Fruit fly (Drosophila melanogaster) whole organism, embryonic: ENCODE data around the gene CG2076.

Experiments
- Asciz ChIP-seq: fragments of 200-800 bp; sonication (Bioruptor generic); optimal IDR thresholded peaks from 2 replicates; lab custom pipeline; 2017; ENCODE audit warnings: missing biosample characterization, mild to moderate bottlenecking, missing genetic modification characterization, missing genetic modification reagents
- Awh ChIP-seq: fragments of 200-800 bp; sonication (Bioruptor generic); IDR thresholded peaks from 2 replicates; pipeline ENCODE4, ENCODE4 v1.3.6; 2022; ENCODE audit warnings: missing biosample characterization, missing genetic modification characterization
- BEAF-32 ChIP-seq: fragments of 200-800 bp; sonication (Bioruptor generic); optimal IDR thresholded peaks from 3 replicates; lab custom pipeline; 2017; ENCODE audit warnings: missing biosample characterization, missing genetic modification characterization, mild to moderate bottlenecking, moderate library complexity, missing genetic modification reagents
- Bdp1 ChIP-seq: fragments of 200-800 bp; sonication (Bioruptor generic); optimal IDR thresholded peaks from 3 replicates; lab custom pipeline; 2016; ENCODE audit warnings: missing biosample characterization, missing genetic modification characterization
- CG10431 ChIP-seq: fragments of 200-800 bp; sonication (Bioruptor generic); optimal IDR thresholded peaks from 3 replicates; lab custom pipeline; 2018; ENCODE audit warnings: missing biosample characterization, mild to moderate bottlenecking, missing genetic modification characterization
- CG10565 ChIP-seq: fragments of 200-800 bp; sonication (Bioruptor generic); optimal IDR thresholded peaks from 3 replicates; lab custom pipeline; 2016; ENCODE audit warnings: missing biosample characterization, mild to moderate bottlenecking, missing genetic modification characterization
- CG11695 ChIP-seq: fragments of 200-800 bp; sonication (Bioruptor generic); IDR thresholded peaks from 3 replicates; pipeline ENCODE4 v1.3.6; 2022; ENCODE audit warnings: missing biosample characterization, missing genetic modification characterization
- CG2875 ChIP-seq: fragments of 200-800 bp; sonication (Bioruptor generic); optimal IDR thresholded peaks from 2 replicates; lab custom pipeline; 2017; ENCODE audit warnings: missing biosample characterization, mild to moderate bottlenecking, missing genetic modification characterization, missing genetic modification reagents
- CG30020 ChIP-seq: fragments of 200-800 bp; optimal IDR thresholded peaks from 2 replicates; lab custom pipeline; 2019; ENCODE audit warnings: missing biosample characterization, mild to moderate bottlenecking, missing genetic modification characterization, moderate library complexity
- CG32767 ChIP-seq: fragments of 200-800 bp; sonication (Bioruptor generic); IDR thresholded peaks from 2 replicates; pipeline ENCODE4 v1.3.6; 2022; ENCODE audit warnings: missing biosample characterization, missing genetic modification characterization
- CG3847 ChIP-seq: fragments of 200-800 bp; sonication (Bioruptor generic); IDR thresholded peaks from 2 replicates; pipeline ENCODE4 v1.3.6; 2022; ENCODE audit warnings: missing biosample characterization, missing genetic modification characterization
- CG3995 ChIP-seq: fragments of 200-800 bp; sonication (Bioruptor generic); optimal IDR thresholded peaks from 3 replicates; lab custom pipeline; 2016; ENCODE audit warnings: missing biosample characterization, missing genetic modification characterization
- CG5245 ChIP-seq: fragments of 200-800 bp; sonication (Bioruptor generic); optimal IDR thresholded peaks from 3 replicates; lab custom pipeline; 2016; ENCODE audit warnings: missing biosample characterization, missing genetic modification characterization
- CG7556 ChIP-seq: fragments of 200-800 bp; sonication (Bioruptor generic); optimal IDR thresholded peaks from 2 replicates; lab custom pipeline; 2017; ENCODE audit warnings: missing biosample characterization, mild to moderate bottlenecking, missing genetic modification characterization
- D ChIP-seq, 2 experiments: fragments of 200-800 bp in 1 of 2; fragments of >200 bp in 1 of 2; sonication (Bioruptor generic) in 1 of 2; optimal IDR thresholded peaks; 2 replicates in 1 of 2; 3 replicates in 1 of 2; lab custom pipeline; 2017; ENCODE audit warnings: mild to moderate bottlenecking in 1 of 2, missing biosample characterization in 1 of 2, missing genetic modification characterization in 1 of 2, missing genetic modification reagents in 1 of 2
- Dfd ChIP-seq, 2 experiments: fragments of >200 bp; optimal IDR thresholded peaks; 2 replicates each; lab custom pipeline; 2017; ENCODE audit warnings: missing biosample characterization in 2 of 2, missing genetic modification characterization in 2 of 2
- Doc3 ChIP-seq: fragments of 200-800 bp; sonication (Bioruptor generic); IDR thresholded peaks from 3 replicates; pipeline ENCODE4 v1.3.6; 2022; ENCODE audit warnings: missing biosample characterization, missing genetic modification characterization; ENCODE audit not compliant: partially characterized antibody
- Dref ChIP-seq: fragments of 200-800 bp; sonication (Bioruptor generic); IDR thresholded peaks from 2 replicates; pipeline ENCODE4 v1.3.6; 2022; ENCODE audit warnings: missing biosample characterization, missing genetic modification characterization
- Drgx ChIP-seq: fragments of 200-800 bp; sonication (Bioruptor generic); IDR thresholded peaks from 2 replicates; pipeline ENCODE4 v1.3.6; 2022; ENCODE audit warnings: missing biosample characterization, missing genetic modification characterization
- Ets97D ChIP-seq: fragments of 200-800 bp; sonication (Bioruptor generic); optimal IDR thresholded peaks from 3 replicates; lab custom pipeline; 2016; ENCODE audit warnings: missing biosample characterization, missing genetic modification characterization
- Fer2 ChIP-seq: fragments of 200-800 bp; sonication (Bioruptor generic); optimal IDR thresholded peaks from 2 replicates; lab custom pipeline; 2018; ENCODE audit warnings: missing biosample characterization, mild to moderate bottlenecking, missing genetic modification characterization, moderate library complexity
- Fer3 ChIP-seq: fragments of 200-800 bp; sonication (Bioruptor generic); optimal IDR thresholded peaks from 2 replicates; lab custom pipeline; 2018; ENCODE audit warnings: missing biosample characterization, mild to moderate bottlenecking, missing genetic modification characterization, moderate library complexity
- HLH3B ChIP-seq: fragments of 200-800 bp; sonication (Bioruptor generic); IDR thresholded peaks from 2 replicates; pipeline ENCODE4 v1.3.6; 2022; ENCODE audit warnings: missing biosample characterization, missing genetic modification characterization
- HLHmδ ChIP-seq: fragments of 200-800 bp; sonication (Bioruptor generic); optimal IDR thresholded peaks from 2 replicates; lab custom pipeline; 2018; ENCODE audit warnings: missing biosample characterization, mild to moderate bottlenecking, missing genetic modification characterization, moderate library complexity
- Hr78 ChIP-seq, 2 experiments: fragments of 200-800 bp in 1 of 2; fragments of >200 bp in 1 of 2; sonication (Bioruptor generic) in 1 of 2; optimal IDR thresholded peaks; 2 replicates each; lab custom pipeline; 2017 to 2019; ENCODE audit warnings: missing biosample characterization in 2 of 2, missing genetic modification characterization in 2 of 2, mild to moderate bottlenecking in 1 of 2, moderate library complexity in 1 of 2
- Meics ChIP-seq: fragments of 200-800 bp; sonication (Bioruptor generic); optimal IDR thresholded peaks from 2 replicates; lab custom pipeline; 2017; ENCODE audit warnings: missing biosample characterization, mild to moderate bottlenecking, missing genetic modification characterization
- Myb ChIP-seq: fragments of 200-800 bp; sonication (Bioruptor generic); optimal IDR thresholded peaks from 2 replicates; lab custom pipeline; 2016; ENCODE audit warnings: missing biosample characterization, missing genetic modification characterization
- NC2α ChIP-seq: fragments of 200-800 bp; sonication (Bioruptor generic); optimal IDR thresholded peaks from 2 replicates; lab custom pipeline; 2016; ENCODE audit warnings: missing biosample characterization, missing genetic modification characterization
- Nf-YC ChIP-seq: fragments of 200-800 bp; optimal IDR thresholded peaks from 3 replicates; lab custom pipeline; 2019; ENCODE audit warnings: missing biosample characterization, mild to moderate bottlenecking, missing genetic modification characterization, moderate library complexity
- Opbp ChIP-seq: fragments of 200-800 bp; sonication (Bioruptor generic); IDR thresholded peaks from 3 replicates; pipeline ENCODE4 v1.3.6; 2022; ENCODE audit warnings: missing biosample characterization, missing genetic modification characterization; ENCODE audit not compliant: partially characterized antibody
- Ptx1 ChIP-seq: fragments of 200-800 bp; sonication (Bioruptor generic); IDR thresholded peaks from 2 replicates; pipeline ENCODE4 v1.3.6; 2022; ENCODE audit warnings: missing biosample characterization, missing genetic modification characterization
- ab ChIP-seq: fragments of 200-800 bp; sonication (Bioruptor generic); optimal IDR thresholded peaks from 2 replicates; lab custom pipeline; 2016; ENCODE audit warnings: missing biosample characterization, missing genetic modification characterization
- bbx ChIP-seq: fragments of 200-800 bp; sonication (Bioruptor generic); IDR thresholded peaks from 2 replicates; pipeline ENCODE4 v1.3.6; 2022; ENCODE audit warnings: missing biosample characterization, missing genetic modification characterization; ENCODE audit not compliant: partially characterized antibody
- cato ChIP-seq: fragments of 200-800 bp; sonication (Bioruptor generic); optimal IDR thresholded peaks from 2 replicates; lab custom pipeline; 2016; ENCODE audit warnings: missing biosample characterization, missing genetic modification characterization, borderline replicate concordance
- cg ChIP-seq: fragments of 200-800 bp; sonication (Bioruptor generic); optimal IDR thresholded peaks from 3 replicates; lab custom pipeline; 2019; ENCODE audit warnings: missing biosample characterization, mild to moderate bottlenecking, missing genetic modification characterization, moderate library complexity
- fd96Cb ChIP-seq: fragments of 200-800 bp; sonication (Bioruptor generic); optimal IDR thresholded peaks from 2 replicates; lab custom pipeline; 2018; ENCODE audit warnings: missing biosample characterization, mild to moderate bottlenecking, missing genetic modification characterization, moderate library complexity
- gce ChIP-seq: fragments of 200-800 bp; sonication (Bioruptor generic); IDR thresholded peaks from 3 replicates; pipeline ENCODE4 v1.3.6; 2022; ENCODE audit warnings: missing biosample characterization, missing genetic modification characterization
- gt ChIP-seq: fragments of 200-800 bp; sonication (Bioruptor generic); IDR thresholded peaks from 2 replicates; pipeline ENCODE4 v1.3.6; 2022; ENCODE audit warnings: missing biosample characterization, missing genetic modification characterization
- hbn ChIP-seq: fragments of 200-800 bp; sonication (Bioruptor generic); IDR thresholded peaks from 2 replicates; pipeline ENCODE4 v1.3.6; 2022; ENCODE audit warnings: missing biosample characterization, missing genetic modification characterization; ENCODE audit not compliant: partially characterized antibody
- jumu ChIP-seq: fragments of 200-800 bp; sonication (Bioruptor generic); optimal IDR thresholded peaks from 3 replicates; lab custom pipeline; 2016; ENCODE audit warnings: missing biosample characterization, missing genetic modification characterization
- kah ChIP-seq: fragments of 200-800 bp; sonication (Bioruptor generic); optimal IDR thresholded peaks from 2 replicates; lab custom pipeline; 2018; ENCODE audit warnings: missing biosample characterization, mild to moderate bottlenecking, missing genetic modification characterization
- otp ChIP-seq: fragments of 200-800 bp; sonication (Bioruptor generic); IDR thresholded peaks from 3 replicates; pipeline ENCODE4, ENCODE4 v1.3.6; 2022; ENCODE audit warnings: missing biosample characterization, missing genetic modification characterization
- p53 ChIP-seq: fragments of 200-800 bp; sonication (Bioruptor generic); optimal IDR thresholded peaks from 2 replicates; lab custom pipeline; 2016; ENCODE audit warnings: missing biosample characterization, missing genetic modification characterization
- peb ChIP-seq: fragments of 200-800 bp; sonication (Bioruptor generic); IDR thresholded peaks from 2 replicates; pipeline ENCODE4 v1.3.6; 2022; ENCODE audit warnings: missing biosample characterization, missing genetic modification characterization
- pros ChIP-seq: fragments of 200-800 bp; sonication (Bioruptor generic); optimal IDR thresholded peaks from 3 replicates; lab custom pipeline; 2019; ENCODE audit warnings: missing biosample characterization, mild to moderate bottlenecking, missing genetic modification characterization, moderate library complexity
- run ChIP-seq: fragments of 200-800 bp; sonication (Bioruptor generic); optimal IDR thresholded peaks from 3 replicates; lab custom pipeline; 2018; ENCODE audit warnings: missing biosample characterization, mild to moderate bottlenecking, missing genetic modification characterization
- scrt ChIP-seq: fragments of 200-800 bp; sonication (Bioruptor generic); optimal IDR thresholded peaks from 2 replicates; lab custom pipeline; 2018; ENCODE audit warnings: missing biosample characterization, mild to moderate bottlenecking, missing genetic modification characterization, moderate library complexity
- sr ChIP-seq: fragments of 200-800 bp; sonication (Bioruptor generic); IDR thresholded peaks from 3 replicates; pipeline ENCODE4 v1.3.6; 2022; ENCODE audit warnings: missing biosample characterization, missing genetic modification characterization
- stwl ChIP-seq: fragments of 200-800 bp; sonication (Bioruptor generic); optimal IDR thresholded peaks from 3 replicates; lab custom pipeline; 2018; ENCODE audit warnings: missing biosample characterization, mild to moderate bottlenecking, missing genetic modification characterization, moderate library complexity
- ttk ChIP-seq: fragments of 200-800 bp; sonication (Bioruptor generic); IDR thresholded peaks from 2 replicates; pipeline ENCODE4 v2.1.2; 2022; ENCODE audit warnings: missing biosample characterization, missing genetic modification characterization

The CG2076 gene

dm6 chrX:11128828-11129227 lies 38.8 kb downstream of the CG2076 start, which contains the start of gene SrpRalpha (continued):
- TF ChIP-seq otp (GFP tag; lab: Robert Waterston, UW) (no peak), CG7556 (GFP tag; lab: Kevin White, UChicago) (no peak), CG11695 (no peak), HLH3B (GFP tag; lab: Robert Waterston, UW) (no peak), sr (no peak), bbx (GFP tag; lab: Robert Waterston, UW) (peak; percentile 61; the same call in 1 of the 2 replicates), Doc3 (no peak), Fer3 (tag; lab: Kevin White, UChicago) (no peak), CG2875 (no peak), Asciz (GFP tag; lab: Kevin White, UChicago) (no peak), stwl (tag; lab: Kevin White, UChicago) (peak; percentile 65), cg (GFP tag; lab: Kevin White, UChicago) (no peak), Dref (GFP tag; lab: Robert Waterston, UW) (peak; percentile 72), gt (GFP tag; lab: Robert Waterston, UW) (no peak), NC2α (GFP tag; lab: Kevin White, UChicago) (no peak), Awh (GFP tag; lab: Robert Waterston, UW) (no peak), hbn (no peak; the same call in 1 of the 2 replicates), kah (GFP tag; lab: Kevin White, UChicago) (no peak), D (optimal IDR thresholded peaks at IDR 0.05; lab: Kevin White, UChicago) (no peak), D (GFP tag; optimal IDR thresholded peaks at IDR 0.05; lab: Kevin White, UChicago) (no peak), CG5245 (no peak), Meics (no peak), CG10431 (GFP tag; lab: Kevin White, UChicago) (no peak), CG10565 (GFP tag; lab: Kevin White, UChicago) (no peak), gce (GFP tag; lab: Robert Waterston, UW) (no peak), run (tag; lab: Kevin White, UChicago) (no peak), Nf-YC (tag; lab: Kevin White, UChicago) (no peak), Ets97D (GFP tag; lab: Kevin White, UChicago) (peak; percentile 26), Hr78 (GFP tag; optimal IDR thresholded peaks at IDR 0.05; lab: Kevin White, UChicago) (no peak), Ptx1 (GFP tag; lab: Robert Waterston, UW) (no peak), ttk (GFP tag; lab: Robert Waterston, UW) (no peak), CG30020 (no peak), cato (no peak), jumu (no peak), CG3847 (no peak), Dfd (GFP tag; optimal IDR thresholded peaks at IDR 0.05; lab: Kevin White, UChicago) (no peak), fd96Cb (no peak), ab (GFP tag; lab: Kevin White, UChicago) (no peak), Fer2 (tag; lab: Kevin White, UChicago) (no peak), Drgx (GFP tag; lab: Robert Waterston, UW) (no peak), CG32767 (GFP tag; lab: Robert Waterston, UW) (no peak), CG3995 (GFP tag; lab: Kevin White, UChicago) (no peak), HLHmδ (GFP tag; lab: Kevin White, UChicago) (no peak), p53 (no peak), scrt (no peak), Opbp (GFP tag; lab: Robert Waterston, UW) (peak; percentile 66; the same call in 2 of the 3 replicates), pros (GFP tag; lab: Kevin White, UChicago) (no peak), BEAF-32 (peak; percentile 46), peb (GFP tag; lab: Robert Waterston, UW) (no peak), Bdp1 (GFP tag; lab: Kevin White, UChicago) (no peak), Myb (GFP tag; lab: Kevin White, UChicago) (peak; percentile 93)
